Fruit fly (Drosophila melanogaster) whole organism: ENCODE measurements around the gene CG9662.

Experiments
- CG8478 ChIP-seq: fragments of >200 bp; optimal IDR thresholded peaks from 2 replicates; lab custom pipeline; 2018; ENCODE audit warnings: inconsistent platforms
- Dll ChIP-seq: fragments of >200 bp; optimal IDR thresholded peaks from 2 replicates; lab custom pipeline; 2017
- EcR ChIP-seq, 2 experiments: fragments of >200 bp; optimal IDR thresholded peaks; 2 replicates each; lab custom pipeline; 2017; ENCODE audit warnings: missing biosample characterization in 2 of 2, missing genetic modification characterization in 2 of 2, missing genetic modification reagents in 2 of 2
- pan ChIP-seq: fragments of >200 bp; optimal IDR thresholded peaks from 2 replicates; lab custom pipeline; 2017
- psq ChIP-seq: fragments of >200 bp; optimal IDR thresholded peaks from 2 replicates; lab custom pipeline; 2017

DNA sequence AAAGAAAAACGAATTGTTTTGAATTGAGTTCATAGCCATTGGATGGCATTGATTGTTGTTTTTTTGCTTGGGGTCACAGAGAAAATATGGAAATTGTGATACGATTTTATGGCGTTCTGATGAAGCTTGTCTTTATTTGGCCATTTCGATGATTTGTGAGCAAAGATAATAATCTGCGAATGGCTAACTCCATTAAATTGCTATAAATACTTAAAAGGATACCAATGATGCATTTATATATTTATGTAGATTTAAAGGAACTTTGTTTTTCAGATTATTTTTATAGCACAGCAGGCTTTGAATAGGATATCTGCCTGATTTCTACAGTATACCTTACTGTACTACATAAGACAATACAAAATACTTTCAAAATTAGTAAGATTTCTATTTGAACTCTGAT is 33.7 kb upstream of the CG9662 start, which contains the start of gene CG8840:
- no peak for TF ChIP-seq CG8478
- TF ChIP-seq pan (lab: Kevin White, UChicago) = no peak
- no peak for TF ChIP-seq Dll (lab: Kevin White, UChicago)
- TF ChIP-seq EcR (GFP tag; optimal IDR thresholded peaks at IDR 0.05; lab: Kevin White, UChicago) = no peak
- no peak for TF ChIP-seq psq (lab: Kevin White, UChicago)
